Fruit fly (Drosophila melanogaster) whole organism, pupa: ENCODE results near the gene CG4393.
A peak's percentile ranks its signal among the peaks of the same experiment; 100 is the strongest.

Source experiments
- CG10348 ChIP-seq: fragments of 200-800 bp; sonication (Bioruptor generic); IDR thresholded peaks from 2 replicates; pipeline ENCODE4 v1.3.6; 2022; ENCODE audit warnings: missing biosample characterization, missing genetic modification characterization
- CG12605 ChIP-seq: fragments of 200-800 bp; sonication (Bioruptor generic); IDR thresholded peaks from 2 replicates; pipeline ENCODE4 v1.3.6; 2022; ENCODE audit warnings: missing biosample characterization, missing genetic modification characterization
- CG13204 ChIP-seq: fragments of 200-800 bp; sonication (Bioruptor generic); optimal IDR thresholded peaks from 2 replicates; lab custom pipeline; 2018; ENCODE audit warnings: missing biosample characterization, mild to moderate bottlenecking, missing genetic modification characterization, moderate library complexity
- CG14655 ChIP-seq: fragments of 200-800 bp; sonication (Bioruptor generic); optimal IDR thresholded peaks from 3 replicates; lab custom pipeline; 2017; ENCODE audit warnings: mild to moderate bottlenecking, missing biosample characterization, missing genetic modification reagents, missing genetic modification characterization
- CG15710 ChIP-seq: fragments of 200-800 bp; sonication (Bioruptor generic); optimal IDR thresholded peaks from 2 replicates; lab custom pipeline; 2018; ENCODE audit warnings: missing biosample characterization, mild to moderate bottlenecking, missing genetic modification characterization, moderate library complexity
- CG17806 ChIP-seq: fragments of 200-800 bp; sonication (Bioruptor generic); optimal IDR thresholded peaks from 2 replicates; lab custom pipeline; 2018; ENCODE audit warnings: missing biosample characterization, mild to moderate bottlenecking, missing genetic modification characterization, moderate library complexity
- CG32121 ChIP-seq: fragments of 200-800 bp; sonication (Bioruptor generic); IDR thresholded peaks from 2 replicates; pipeline ENCODE4 v1.3.6; 2022; ENCODE audit warnings: missing biosample characterization, missing genetic modification characterization
- CG34367 ChIP-seq: fragments of 200-800 bp; sonication (Bioruptor generic); optimal IDR thresholded peaks from 2 replicates; lab custom pipeline; 2018; ENCODE audit warnings: missing biosample characterization, mild to moderate bottlenecking, missing genetic modification characterization
- CG4496 ChIP-seq: fragments of 200-800 bp; sonication (Bioruptor generic); IDR thresholded peaks from 3 replicates; pipeline ENCODE4 v1.3.6; 2022; ENCODE audit warnings: missing biosample characterization, missing genetic modification characterization
- CG8159 ChIP-seq: fragments of 200-800 bp; sonication (Bioruptor generic); optimal IDR thresholded peaks from 3 replicates; lab custom pipeline; 2018; ENCODE audit warnings: missing biosample characterization, mild to moderate bottlenecking, missing genetic modification characterization, moderate library complexity
- CG8301 ChIP-seq: fragments of 200-800 bp; sonication (Bioruptor generic); optimal IDR thresholded peaks from 2 replicates; lab custom pipeline; 2018; ENCODE audit warnings: missing biosample characterization, mild to moderate bottlenecking, missing genetic modification characterization
- CG9948 ChIP-seq: fragments of 200-800 bp; sonication (Bioruptor generic); optimal IDR thresholded peaks from 2 replicates; lab custom pipeline; 2018; ENCODE audit warnings: missing biosample characterization, mild to moderate bottlenecking, missing genetic modification characterization, moderate library complexity
- D1 ChIP-seq: fragments of 200-800 bp; sonication (Bioruptor generic); optimal IDR thresholded peaks from 2 replicates; lab custom pipeline; 2018; ENCODE audit warnings: missing biosample characterization, mild to moderate bottlenecking, missing genetic modification characterization, moderate library complexity
- EcR ChIP-seq: fragments of 200-800 bp; sonication (Bioruptor generic); optimal IDR thresholded peaks from 3 replicates; lab custom pipeline; 2019; ENCODE audit warnings: missing biosample characterization, missing genetic modification characterization, mild to moderate bottlenecking, moderate library complexity, missing genetic modification reagents
- Ets98B ChIP-seq: fragments of 200-800 bp; sonication (Bioruptor generic); IDR thresholded peaks from 2 replicates; pipeline ENCODE4 v1.3.6; 2022; ENCODE audit warnings: missing biosample characterization, missing genetic modification characterization
- Pif1A ChIP-seq: fragments of 200-800 bp; sonication (Bioruptor generic); optimal IDR thresholded peaks from 3 replicates; lab custom pipeline; 2016; ENCODE audit warnings: missing biosample characterization, missing genetic modification characterization
- Pif1B ChIP-seq: fragments of 200-800 bp; sonication (Bioruptor generic); optimal IDR thresholded peaks from 3 replicates; lab custom pipeline; 2016; ENCODE audit warnings: missing biosample characterization, missing genetic modification characterization
- Snoo ChIP-seq: fragments of 200-800 bp; sonication (Bioruptor generic); optimal IDR thresholded peaks from 3 replicates; lab custom pipeline; 2017; ENCODE audit warnings: missing biosample characterization, mild to moderate bottlenecking, missing genetic modification characterization, inconsistent platforms
- fd96Ca ChIP-seq: fragments of 200-800 bp; sonication (Bioruptor generic); IDR thresholded peaks from 3 replicates; pipeline ENCODE4 v1.3.6; 2022; ENCODE audit warnings: missing biosample characterization, missing genetic modification characterization
- gl ChIP-seq: fragments of 200-800 bp; sonication (Bioruptor generic); optimal IDR thresholded peaks from 2 replicates; lab custom pipeline; 2018; ENCODE audit warnings: missing biosample characterization, mild to moderate bottlenecking, missing genetic modification characterization
- rn ChIP-seq: fragments of 200-800 bp; sonication (Bioruptor generic); IDR thresholded peaks from 2 replicates; pipeline ENCODE4 v1.3.6; 2022; ENCODE audit warnings: missing biosample characterization, missing genetic modification characterization

Gene CG4393

dm6 chr3R:23334036-23334744 lies 50.4 kb downstream of the CG4393 start:
- TF ChIP-seq CG8159 (tag; lab: Kevin White, UChicago) (peak; percentile 92), CG32121 (GFP tag; lab: Robert Waterston, UW) (peak; percentile 92), fd96Ca (GFP tag; lab: Robert Waterston, UW) (peak; percentile 94), CG15710 (tag; lab: Kevin White, UChicago) (peak; percentile 92), CG14655 (GFP tag; lab: Kevin White, UChicago) (peak; percentile 92), Pif1B (GFP tag; lab: Kevin White, UChicago) (peak; percentile 93), rn (GFP tag; lab: Robert Waterston, UW) (peak; percentile 87), Ets98B (GFP tag; lab: Robert Waterston, UW) (peak; percentile 95), EcR (GFP tag; lab: Kevin White, UChicago) (peak; percentile 61), Snoo (tag; lab: Kevin White, UChicago) (peak; percentile 83), CG12605 (GFP tag; lab: Robert Waterston, UW) (peak; percentile 99), D1 (tag; lab: Kevin White, UChicago) (peak; percentile 64), Pif1A (peak; percentile 96), gl (peak; percentile 99), CG9948 (tag; lab: Kevin White, UChicago) (peak; percentile 91), CG8301 (peak; percentile 94), CG4496 (GFP tag; lab: Robert Waterston, UW) (peak; percentile 98), CG13204 (GFP tag; lab: Kevin White, UChicago) (peak; percentile 98), CG17806 (tag; lab: Kevin White, UChicago) (peak; percentile 91), CG34367 (tag; lab: Kevin White, UChicago) (peak; percentile 97), CG10348 (no peak)

- no peak for TF ChIP-seq CG15710 (tag; lab: Kevin White, UChicago)
- no peak for TF ChIP-seq CG10348
- no peak for TF ChIP-seq CG13204 (GFP tag; lab: Kevin White, UChicago)
- no peak for TF ChIP-seq CG4496 (GFP tag; lab: Robert Waterston, UW)
- TF ChIP-seq Ets98B (GFP tag; lab: Robert Waterston, UW), result no peak
- no peak for TF ChIP-seq rn (GFP tag; lab: Robert Waterston, UW)
- peak; percentile 37 for TF ChIP-seq CG8301
- TF ChIP-seq fd96Ca (GFP tag; lab: Robert Waterston, UW), result peak; percentile 12; the same call in 1 of the 3 replicates
- peak; percentile 39 for TF ChIP-seq CG8159 (tag; lab: Kevin White, UChicago)
- no peak for TF ChIP-seq Snoo (tag; lab: Kevin White, UChicago)
- TF ChIP-seq CG34367 (tag; lab: Kevin White, UChicago), result no peak
- TF ChIP-seq CG17806 (tag; lab: Kevin White, UChicago), result peak; percentile 48
- peak; percentile 33 for TF ChIP-seq CG14655 (GFP tag; lab: Kevin White, UChicago)
- no peak for TF ChIP-seq gl
- TF ChIP-seq D1 (tag; lab: Kevin White, UChicago), result no peak
- peak; percentile 51 for TF ChIP-seq CG32121 (GFP tag; lab: Robert Waterston, UW)
- TF ChIP-seq Pif1B (GFP tag; lab: Kevin White, UChicago), result no peak
- 0 out of 2 replicates have a peak, but pooled peaks have one; percentile 29 for TF ChIP-seq CG12605 (GFP tag; lab: Robert Waterston, UW)
- TF ChIP-seq Pif1A, result no peak
- TF ChIP-seq EcR (GFP tag; lab: Kevin White, UChicago), result no peak
- peak; percentile 51 for TF ChIP-seq CG9948 (tag; lab: Kevin White, UChicago)
- TF ChIP-seq, all 21 proteins: peak for 8
Measured at dm6 chr3R:23333334-23334035, 51.1 kb downstream of the CG4393 start.

dm6 chr3R:23332535-23333333 lies 51.8 kb downstream of the CG4393 start:
- no peak for TF ChIP-seq CG32121 (GFP tag; lab: Robert Waterston, UW)
- TF ChIP-seq CG17806 (tag; lab: Kevin White, UChicago), result no peak
- peak; percentile 19 for TF ChIP-seq Pif1A
- TF ChIP-seq CG8159 (tag; lab: Kevin White, UChicago), result no peak
- no peak for TF ChIP-seq EcR (GFP tag; lab: Kevin White, UChicago)
- no peak for TF ChIP-seq Snoo (tag; lab: Kevin White, UChicago)
- TF ChIP-seq CG34367 (tag; lab: Kevin White, UChicago), result peak; percentile 6
- TF ChIP-seq CG12605 (GFP tag; lab: Robert Waterston, UW), result no peak; the same call in 1 of the 2 replicates
- TF ChIP-seq CG4496 (GFP tag; lab: Robert Waterston, UW), result no peak
- TF ChIP-seq Pif1B (GFP tag; lab: Kevin White, UChicago), result no peak
- no peak for TF ChIP-seq CG14655 (GFP tag; lab: Kevin White, UChicago)
- TF ChIP-seq, all 21 proteins: peak for 2

dm6 chr3R:23331865-23332367 lies 52.7 kb downstream of the CG4393 start:
- TF ChIP-seq fd96Ca (GFP tag; lab: Robert Waterston, UW) (no peak), CG4496 (GFP tag; lab: Robert Waterston, UW) (no peak), CG8159 (tag; lab: Kevin White, UChicago) (no peak)
- TF ChIP-seq, all 21 proteins: peak for 0
